Worm (Caenorhabditis elegans): Measurements from ENCODE around the gene pid-5.
"Not testable (repeated sequence)": the region's sequence is repeated elsewhere in the genome, so short reads cannot be mapped to it uniquely, and the experiment has no call there.

Gene pid-5

DNA sequence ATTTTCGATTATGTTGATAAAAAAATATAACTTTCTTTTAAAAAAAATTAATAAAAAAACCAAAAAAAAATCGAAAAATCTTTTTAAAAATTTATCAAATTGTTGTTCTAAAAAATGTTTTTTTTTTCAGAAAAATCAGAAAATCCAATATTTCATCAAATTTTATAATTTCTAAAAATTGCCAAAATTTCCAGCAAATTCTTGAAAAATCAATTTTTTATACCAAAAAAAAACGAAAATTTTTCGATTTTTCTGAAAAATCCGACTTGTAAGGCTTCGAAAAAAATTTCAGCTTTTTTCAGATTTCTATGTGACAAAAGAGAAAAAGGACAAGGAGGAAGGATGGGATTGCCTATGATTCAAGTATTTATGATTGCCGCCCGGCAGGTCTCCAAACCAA lies 28.7 kb downstream of the pid-5 start, which contains the start of gene H43I07.1:
TSS of gene H43I07.1 (plus strand) at position 301 of the 400 bp plus-strand sequence.
- TF ChIP-seq ceh-18 (tag; optimal IDR thresholded peaks at IDR 0.05) (no peak), mec-3 (tag; optimal IDR thresholded peaks at IDR 0.05; ENCODE audit: borderline replicate concordance) (no peak), ref-2 (tag; optimal IDR thresholded peaks at IDR 0.05) (no peak), sox-2 (GFP tag; IDR thresholded peaks at IDR 0.05) (no peak), F13H6.1 (tag; optimal IDR thresholded peaks at IDR 0.05) (no peak), syd-9 (tag; optimal IDR thresholded peaks at IDR 0.05) (no peak), dve-1 (tag; optimal IDR thresholded peaks at IDR 0.05) (no peak), rnt-1 (tag; optimal IDR thresholded peaks at IDR 0.05) (no peak), fax-1 (tag; optimal IDR thresholded peaks at IDR 0.05) (no peak), ceh-48 (tag; optimal IDR thresholded peaks at IDR 0.05) (no peak), nhr-11 (tag; optimal IDR thresholded peaks at IDR 0.05) (no peak), dmd-4 (tag; optimal IDR thresholded peaks at IDR 0.05; ENCODE audit: borderline replicate concordance) (no peak), pros-1 (tag; optimal IDR thresholded peaks at IDR 0.05) (no peak), unc-86 (tag; optimal IDR thresholded peaks at IDR 0.05) (no peak), K02D7.2 (tag; optimal IDR thresholded peaks at IDR 0.05) (no peak), ceh-14 (tag; optimal IDR thresholded peaks at IDR 0.05) (no peak)

DNA sequence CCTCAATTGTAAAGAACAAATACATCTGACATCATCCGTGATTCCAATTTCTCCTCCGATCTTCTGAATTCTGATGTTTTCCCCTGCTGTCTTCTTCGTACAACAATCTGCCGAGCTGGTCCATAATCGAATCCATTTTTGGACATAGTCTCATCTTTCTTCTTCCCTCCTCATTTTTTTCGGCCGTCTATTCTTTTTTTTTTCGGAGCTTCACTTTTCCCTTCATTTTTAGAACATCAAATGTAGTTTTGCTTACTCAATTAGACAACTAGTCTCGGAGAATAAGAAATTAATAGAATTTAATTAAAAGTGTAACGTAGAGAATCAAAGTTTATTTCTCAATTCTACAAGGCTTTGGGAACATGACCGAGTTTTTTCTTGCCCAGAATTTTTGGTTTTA lies 35.8 kb downstream of the pid-5 start:
- no peak for TF ChIP-seq ceh-9 (tag; optimal IDR thresholded peaks at IDR 0.05)
- peak; percentile 54 for TF ChIP-seq unc-42 (tag; optimal IDR thresholded peaks at IDR 0.05)

ce11 chrV:4215856-4216255 lies 40.2 kb downstream of the pid-5 start, which contains the start of gene H43I07.4:
TSS of gene H43I07.4 (plus strand) at chrV:4216156.
- TF ChIP-seq nhr-232, ceh-14, pha-2 (tag; optimal IDR thresholded peaks at IDR 0.05): not testable (repeated sequence)

DNA sequence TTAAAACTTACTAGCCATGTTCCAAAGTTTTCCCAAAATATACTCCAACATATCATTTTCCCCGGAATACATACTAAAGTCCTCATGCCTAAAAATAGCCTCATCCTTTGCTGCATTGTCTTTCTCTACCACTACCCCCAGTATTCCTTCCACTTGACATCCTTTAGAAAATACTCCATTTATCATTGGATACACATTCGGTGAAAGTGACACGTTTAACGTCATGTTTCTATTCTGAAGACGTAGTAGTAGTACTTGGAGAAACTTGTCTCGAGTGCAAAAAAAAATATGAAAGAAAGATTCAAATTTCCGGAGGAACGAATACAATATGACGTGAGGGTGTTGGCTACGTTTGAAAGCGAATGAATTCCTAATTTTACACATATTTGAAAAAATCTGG lies 41.2 kb downstream of the pid-5 start:
- TF ChIP-seq ahr-1 (tag; optimal IDR thresholded peaks at IDR 0.05) (no peak), fax-1 (tag; optimal IDR thresholded peaks at IDR 0.05) (no peak), C08G9.2 (tag; optimal IDR thresholded peaks at IDR 0.05) (no peak)

DNA sequence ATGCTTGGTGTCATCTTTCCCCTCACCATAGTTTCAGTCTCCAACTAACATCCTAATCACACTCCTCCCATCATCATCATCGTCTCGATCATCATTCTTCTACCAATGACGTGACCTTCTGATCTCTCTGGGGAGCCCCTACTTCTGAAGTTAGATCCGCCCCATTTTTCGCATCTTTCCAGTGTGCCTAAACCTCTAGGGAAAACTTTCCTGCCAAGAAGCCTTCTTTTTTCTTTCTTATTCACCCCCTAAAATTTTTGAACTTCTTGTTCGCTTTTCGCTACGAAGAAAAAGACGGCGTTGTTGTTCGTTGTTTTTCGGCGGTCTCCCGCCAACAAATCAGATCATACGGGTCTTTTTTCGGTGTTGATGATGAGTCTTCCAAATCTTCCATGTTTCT lies 42.6 kb downstream of the pid-5 start:
- TF ChIP-seq dve-1 (tag; optimal IDR thresholded peaks at IDR 0.05) (no peak), madf-2 (tag; optimal IDR thresholded peaks at IDR 0.05) (no peak), unc-3 (GFP tag; conservative IDR thresholded peaks at IDR 0.05) (no peak), unc-3 (tag; optimal IDR thresholded peaks at IDR 0.05) (peak; percentile 5)

DNA sequence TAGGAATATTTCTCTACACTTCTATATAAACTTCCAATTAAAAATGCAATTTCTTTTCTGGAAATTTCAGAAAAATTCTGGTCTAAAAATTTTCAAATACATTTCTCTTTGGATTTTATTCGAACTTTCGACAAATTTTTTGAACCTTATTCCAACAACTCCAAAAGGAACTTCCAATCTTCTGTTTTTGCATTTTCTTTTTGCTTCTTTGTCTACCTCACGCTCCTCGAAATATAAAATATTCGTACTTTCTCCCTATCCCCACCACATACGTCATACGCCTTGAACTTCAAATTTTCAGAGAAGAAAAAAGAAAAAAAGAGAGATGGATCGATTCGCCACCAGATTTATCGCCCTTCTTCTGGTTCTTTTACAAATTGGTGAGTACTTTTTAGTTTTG lies 43.7 kb downstream of the pid-5 start, which contains the start of gene nlp-9:
TSS of gene nlp-9 (plus strand) at position 301 of the 400 bp plus-strand sequence.
- TF ChIP-seq ttx-3 (tag; optimal IDR thresholded peaks at IDR 0.05) (no peak), elt-4 (tag; optimal IDR thresholded peaks at IDR 0.05) (no peak)

Data from whole organism, late embryonic.